Fruit fly (Drosophila melanogaster) whole organism, embryonic: ENCODE data around the gene gdl.

Experiments
- BtbVII ChIP-seq: fragments of 200-800 bp; sonication (Bioruptor generic); optimal IDR thresholded peaks from 3 replicates; lab custom pipeline; 2017; ENCODE audit warnings: missing biosample characterization, mild to moderate bottlenecking, missing genetic modification characterization
- Bteb2 ChIP-seq: fragments of 200-800 bp; sonication (Bioruptor generic); optimal IDR thresholded peaks from 2 replicates; lab custom pipeline; 2016; ENCODE audit warnings: missing biosample characterization, missing genetic modification characterization
- CG10654 ChIP-seq: fragments of 200-800 bp; sonication (Bioruptor generic); optimal IDR thresholded peaks from 2 replicates; lab custom pipeline; 2016; ENCODE audit warnings: missing biosample characterization, missing genetic modification characterization
- CG10959 ChIP-seq: fragments of 200-800 bp; sonication (Bioruptor generic); IDR thresholded peaks from 2 replicates; pipeline ENCODE4 v1.3.6; 2022; ENCODE audit warnings: missing biosample characterization, missing genetic modification characterization
- CG12071 ChIP-seq: fragments of 200-800 bp; sonication (Bioruptor generic); optimal IDR thresholded peaks from 3 replicates; lab custom pipeline; 2018; ENCODE audit warnings: missing biosample characterization, mild to moderate bottlenecking, missing genetic modification characterization
- CG12236 ChIP-seq: fragments of 200-800 bp; sonication (Bioruptor generic); optimal IDR thresholded peaks from 2 replicates; lab custom pipeline; 2016; ENCODE audit warnings: missing biosample characterization, missing genetic modification characterization
- CG12299 ChIP-seq: fragments of 200-800 bp; sonication (Bioruptor generic); optimal IDR thresholded peaks from 2 replicates; lab custom pipeline; 2018; ENCODE audit warnings: missing biosample characterization, mild to moderate bottlenecking, missing genetic modification characterization
- CG14965 ChIP-seq: fragments of 200-800 bp; sonication (Bioruptor generic); optimal IDR thresholded peaks from 2 replicates; lab custom pipeline; 2016; ENCODE audit warnings: missing biosample characterization, missing genetic modification characterization, borderline replicate concordance
- CG1603 ChIP-seq: fragments of 200-800 bp; sonication (Bioruptor generic); optimal IDR thresholded peaks from 2 replicates; lab custom pipeline; 2019; ENCODE audit warnings: missing biosample characterization, mild to moderate bottlenecking, missing genetic modification characterization, moderate library complexity
- CG16779 ChIP-seq: fragments of 200-800 bp; sonication (Bioruptor generic); IDR thresholded peaks from 2 replicates; pipeline ENCODE4 v1.3.6; 2022; ENCODE audit warnings: missing biosample characterization, missing genetic modification characterization
- CG2116 ChIP-seq: fragments of 200-800 bp; sonication (Bioruptor generic); optimal IDR thresholded peaks from 3 replicates; lab custom pipeline; 2018; ENCODE audit warnings: missing biosample characterization, mild to moderate bottlenecking, missing genetic modification characterization
- CG2712 ChIP-seq: fragments of 200-800 bp; optimal IDR thresholded peaks from 3 replicates; lab custom pipeline; 2019; ENCODE audit warnings: missing biosample characterization, mild to moderate bottlenecking, missing genetic modification characterization, moderate library complexity
- CG3065 ChIP-seq: fragments of 200-800 bp; sonication (Bioruptor generic); optimal IDR thresholded peaks from 2 replicates; lab custom pipeline; 2016; ENCODE audit warnings: missing biosample characterization, missing genetic modification characterization
- CG33213 ChIP-seq: fragments of 200-800 bp; sonication (Bioruptor generic); optimal IDR thresholded peaks from 3 replicates; lab custom pipeline; 2016; ENCODE audit warnings: missing biosample characterization, missing genetic modification characterization
- CG3407 ChIP-seq: fragments of 200-800 bp; sonication (Bioruptor generic); optimal IDR thresholded peaks from 2 replicates; lab custom pipeline; 2018; ENCODE audit warnings: missing biosample characterization, mild to moderate bottlenecking, missing genetic modification characterization
- CG34376 ChIP-seq: fragments of 200-800 bp; sonication (Bioruptor generic); optimal IDR thresholded peaks from 2 replicates; lab custom pipeline; 2018; ENCODE audit warnings: missing biosample characterization, mild to moderate bottlenecking, missing genetic modification characterization
- CG42726 ChIP-seq: fragments of 200-800 bp; sonication (Bioruptor generic); IDR thresholded peaks from 2 replicates; pipeline ENCODE4 v1.3.6; 2022; ENCODE audit warnings: missing biosample characterization, missing genetic modification characterization; ENCODE audit not compliant: partially characterized antibody
- CG8388 ChIP-seq: fragments of 200-800 bp; sonication (Bioruptor generic); optimal IDR thresholded peaks from 2 replicates; lab custom pipeline; 2019; ENCODE audit warnings: missing biosample characterization, mild to moderate bottlenecking, missing genetic modification characterization, moderate library complexity
- CG9727 ChIP-seq: fragments of 200-800 bp; sonication (Bioruptor generic); optimal IDR thresholded peaks from 3 replicates; lab custom pipeline; 2017; ENCODE audit warnings: missing biosample characterization, mild to moderate bottlenecking, missing genetic modification characterization
- Deaf1 ChIP-seq: fragments of 200-800 bp; optimal IDR thresholded peaks from 3 replicates; lab custom pipeline; 2019; ENCODE audit warnings: missing biosample characterization, mild to moderate bottlenecking, missing genetic modification characterization, moderate library complexity
- Gsc ChIP-seq: fragments of 200-800 bp; sonication (Bioruptor generic); IDR thresholded peaks from 2 replicates; pipeline ENCODE4 v1.3.6; 2022; ENCODE audit warnings: missing biosample characterization, missing genetic modification characterization
- Lhr ChIP-seq: fragments of 200-800 bp; sonication (Bioruptor generic); optimal IDR thresholded peaks from 3 replicates; lab custom pipeline; 2017; ENCODE audit warnings: mild to moderate bottlenecking, missing biosample characterization, missing genetic modification reagents, missing genetic modification characterization
- Nf-YA ChIP-seq: fragments of 200-800 bp; sonication (Bioruptor generic); IDR thresholded peaks from 2 replicates; pipeline ENCODE4 v1.3.6; 2022; ENCODE audit warnings: missing biosample characterization, missing genetic modification characterization
- Opbp ChIP-seq: fragments of 200-800 bp; sonication (Bioruptor generic); IDR thresholded peaks from 3 replicates; pipeline ENCODE4 v1.3.6; 2022; ENCODE audit warnings: missing biosample characterization, missing genetic modification characterization; ENCODE audit not compliant: partially characterized antibody
- Ravus ChIP-seq: fragments of 200-800 bp; sonication (Bioruptor generic); IDR thresholded peaks from 2 replicates; pipeline ENCODE4 v1.3.6; 2022; ENCODE audit warnings: missing biosample characterization, missing genetic modification characterization
- Trl ChIP-seq, 3 experiments: fragments of >200 bp in 2 of 3; fragments of 200-800 bp in 1 of 3; sonication (Bioruptor generic) in 1 of 3; optimal IDR thresholded peaks; 2 replicates in 1 of 3; 3 replicates in 2 of 3; lab custom pipeline; 2016 to 2017; ENCODE audit warnings: missing biosample characterization in 1 of 3, missing genetic modification characterization in 1 of 3
- ab ChIP-seq: fragments of 200-800 bp; sonication (Bioruptor generic); optimal IDR thresholded peaks from 2 replicates; lab custom pipeline; 2016; ENCODE audit warnings: missing biosample characterization, missing genetic modification characterization
- chif ChIP-seq, 2 experiments: fragments of 200-800 bp; sonication (Bioruptor generic); optimal IDR thresholded peaks; 3 replicates each; lab custom pipeline; 2016; ENCODE audit warnings: missing biosample characterization in 2 of 2, missing genetic modification characterization in 2 of 2
- chm ChIP-seq: fragments of 200-800 bp; sonication (Bioruptor generic); IDR thresholded peaks from 2 replicates; pipeline ENCODE4 v1.3.6; 2022; ENCODE audit warnings: missing biosample characterization, missing genetic modification characterization
- corto ChIP-seq: fragments of 200-800 bp; sonication (Bioruptor generic); optimal IDR thresholded peaks from 2 replicates; lab custom pipeline; 2016; ENCODE audit warnings: missing biosample characterization, mild to moderate bottlenecking, missing genetic modification characterization, moderate library complexity
- croc ChIP-seq: fragments of 200-800 bp; sonication (Bioruptor generic); conservative IDR thresholded peaks from 3 replicates; pipeline ENCODE4 v1.3.6; 2022; ENCODE audit warnings: missing biosample characterization, missing genetic modification characterization
- exex ChIP-seq: fragments of 200-800 bp; sonication (Bioruptor generic); optimal IDR thresholded peaks from 4 replicates; lab custom pipeline; 2018; ENCODE audit warnings: missing biosample characterization, mild to moderate bottlenecking, missing genetic modification characterization, moderate library complexity
- fd96Cb ChIP-seq: fragments of 200-800 bp; sonication (Bioruptor generic); optimal IDR thresholded peaks from 2 replicates; lab custom pipeline; 2018; ENCODE audit warnings: missing biosample characterization, mild to moderate bottlenecking, missing genetic modification characterization, moderate library complexity
- h ChIP-seq: fragments of >200 bp; optimal IDR thresholded peaks from 2 replicates; lab custom pipeline; 2017
- jigr1 ChIP-seq: fragments of 200-800 bp; sonication (Bioruptor generic); IDR thresholded peaks from 3 replicates; pipeline ENCODE4 v1.3.6; 2022; ENCODE audit warnings: missing biosample characterization, missing genetic modification characterization
- knrl ChIP-seq: fragments of 200-800 bp; sonication (Bioruptor generic); IDR thresholded peaks from 3 replicates; pipeline ENCODE4 v1.3.6; 2022; ENCODE audit warnings: missing biosample characterization, missing genetic modification characterization; ENCODE audit not compliant: partially characterized antibody
- lilli ChIP-seq: fragments of 200-800 bp; sonication (Bioruptor generic); optimal IDR thresholded peaks from 3 replicates; lab custom pipeline; 2016; ENCODE audit warnings: missing biosample characterization, missing genetic modification characterization
- mam ChIP-seq: fragments of 200-800 bp; sonication (Bioruptor generic); optimal IDR thresholded peaks from 3 replicates; lab custom pipeline; 2016; ENCODE audit warnings: missing biosample characterization, missing genetic modification characterization
- pnt ChIP-seq: fragments of 200-800 bp; sonication (Bioruptor generic); optimal IDR thresholded peaks from 3 replicates; lab custom pipeline; 2016; ENCODE audit warnings: missing biosample characterization, missing genetic modification characterization
- pros ChIP-seq: fragments of 200-800 bp; sonication (Bioruptor generic); optimal IDR thresholded peaks from 3 replicates; lab custom pipeline; 2019; ENCODE audit warnings: missing biosample characterization, mild to moderate bottlenecking, missing genetic modification characterization, moderate library complexity
- sim ChIP-seq: fragments of 200-800 bp; sonication (Bioruptor generic); IDR thresholded peaks from 2 replicates; pipeline ENCODE4 v1.3.6; 2022; ENCODE audit warnings: missing biosample characterization, missing genetic modification characterization
- sr ChIP-seq: fragments of 200-800 bp; sonication (Bioruptor generic); IDR thresholded peaks from 3 replicates; pipeline ENCODE4 v1.3.6; 2022; ENCODE audit warnings: missing biosample characterization, missing genetic modification characterization
- sug ChIP-seq: fragments of 200-800 bp; optimal IDR thresholded peaks from 2 replicates; lab custom pipeline; 2019; ENCODE audit warnings: missing biosample characterization, mild to moderate bottlenecking, missing genetic modification characterization, moderate library complexity
- vfl ChIP-seq: fragments of 200-800 bp; sonication (Bioruptor generic); optimal IDR thresholded peaks from 2 replicates; lab custom pipeline; 2016; ENCODE audit warnings: missing biosample characterization, missing genetic modification characterization
- vvl ChIP-seq: fragments of 200-800 bp; sonication (Bioruptor generic); IDR thresholded peaks from 2 replicates; pipeline ENCODE4 v1.3.6; 2022; ENCODE audit warnings: missing biosample characterization, missing genetic modification characterization
- zfh2 ChIP-seq: fragments of 200-800 bp; sonication (Bioruptor generic); optimal IDR thresholded peaks from 2 replicates; lab custom pipeline; 2016; ENCODE audit warnings: missing biosample characterization, missing genetic modification characterization

gdl gene

DNA sequence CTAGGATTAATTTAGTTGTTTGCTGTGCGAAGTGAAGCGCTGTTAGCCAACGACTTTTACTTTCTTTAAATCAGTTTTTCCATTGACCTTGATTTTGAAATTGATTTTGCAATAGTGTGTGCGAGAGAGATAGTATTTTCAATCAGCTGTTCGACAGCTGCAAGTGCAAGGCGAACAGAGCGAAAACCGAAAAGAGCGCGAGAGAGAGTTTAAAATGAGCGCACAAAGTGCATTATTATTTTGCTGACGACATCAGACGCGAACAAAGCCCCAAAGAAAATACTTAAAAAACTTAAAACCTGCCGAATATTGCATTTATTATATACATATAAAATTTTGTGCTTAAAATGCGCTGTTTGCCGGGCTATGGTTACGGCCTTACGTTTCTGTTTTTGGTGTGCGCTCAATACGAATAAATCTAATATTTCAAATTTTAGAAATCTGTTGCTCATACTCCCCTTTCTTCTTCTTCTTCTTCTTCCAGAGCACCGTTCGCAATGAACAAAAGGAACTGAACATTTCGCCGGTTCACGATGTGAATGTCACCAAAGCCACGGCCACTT, 2.5 kb downstream of the gdl start (continued):
- TF ChIP-seq Trl (optimal IDR thresholded peaks at IDR 0.05; lab: Kevin White, UChicago) (peak; percentile 10 to 68), Trl (GFP tag; optimal IDR thresholded peaks at IDR 0.05; lab: Kevin White, UChicago) (no peak), corto (GFP tag; lab: Kevin White, UChicago) (peak; percentile 50), CG33213 (no peak)

DNA sequence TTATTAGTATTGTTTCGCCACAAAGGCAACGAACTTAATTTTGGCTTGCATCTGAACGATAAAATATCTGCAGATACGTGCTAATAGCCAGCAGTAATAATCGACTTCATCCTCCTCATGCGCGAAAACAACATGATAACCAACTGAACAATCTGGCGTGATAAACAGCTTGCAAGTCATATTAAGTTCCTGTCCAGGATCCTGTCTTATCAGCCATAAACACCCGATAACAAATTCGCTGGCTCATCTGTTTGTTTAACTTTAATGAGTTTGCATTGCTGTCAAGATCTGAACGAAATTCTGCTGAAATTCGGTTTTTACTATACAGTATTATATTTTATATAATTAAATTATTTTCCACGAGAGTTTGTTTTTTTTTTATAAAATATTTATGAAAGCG, 4.0 kb downstream of the gdl start:
- TF ChIP-seq CG42726 (GFP tag; lab: Robert Waterston, UW) (no peak), h (no peak), CG16779 (no peak), Lhr (GFP tag; lab: Kevin White, UChicago) (no peak), chif (GFP tag; optimal IDR thresholded peaks at IDR 0.05; lab: Kevin White, UChicago) (no peak), Opbp (GFP tag; lab: Robert Waterston, UW) (no peak), Gsc (GFP tag; lab: Robert Waterston, UW) (no peak), CG2116 (GFP tag; lab: Kevin White, UChicago) (no peak), BtbVII (no peak), CG10959 (GFP tag; lab: Robert Waterston, UW) (no peak), CG9727 (GFP tag; lab: Kevin White, UChicago) (no peak), Bteb2 (GFP tag; lab: Kevin White, UChicago) (no peak), chm (no peak), CG2712 (tag; lab: Kevin White, UChicago) (no peak)
- TF ChIP-seq, all 482 proteins: peak for 0

- TF ChIP-seq CG3407 (GFP tag; lab: Kevin White, UChicago) = no peak
- peak; percentile 49 for TF ChIP-seq exex (tag; lab: Kevin White, UChicago)
Measured at dm6 chr3L:15513726-15514125, 4.5 kb downstream of the gdl start.

- TF ChIP-seq pros (no peak), croc (GFP tag; lab: Robert Waterston, UW) (no peak), CG16779 (no peak), CG33213 (no peak), knrl (GFP tag; lab: Robert Waterston, UW) (no peak), sr (GFP tag; lab: Robert Waterston, UW) (no peak), CG14965 (GFP tag; lab: Kevin White, UChicago) (no peak), jigr1 (GFP tag; lab: Robert Waterston, UW) (no peak), lilli (no peak), CG12299 (tag; lab: Kevin White, UChicago) (no peak), fd96Cb (tag; lab: Kevin White, UChicago) (no peak), Nf-YA (GFP tag; lab: Robert Waterston, UW) (no peak), ab (GFP tag; lab: Kevin White, UChicago) (no peak), Ravus (no peak), sug (tag; lab: Kevin White, UChicago) (peak; percentile 66), Deaf1 (tag; lab: Kevin White, UChicago) (no peak), vfl (no peak), zfh2 (GFP tag; lab: Kevin White, UChicago) (no peak), CG1603 (no peak), vvl (GFP tag; lab: Robert Waterston, UW) (no peak; the same call in 1 of the 2 replicates), CG10654 (no peak), CG34376 (peak; percentile 48), mam (GFP tag; lab: Kevin White, UChicago) (no peak), Trl (optimal IDR thresholded peaks at IDR 0.05; lab: Kevin White, UChicago) (peak; percentile 94 to 97), Trl (GFP tag; optimal IDR thresholded peaks at IDR 0.05; lab: Kevin White, UChicago) (peak; percentile 17), CG3065 (GFP tag; lab: Kevin White, UChicago) (no peak), CG12236 (GFP tag; lab: Kevin White, UChicago) (no peak), sim (GFP tag; lab: Robert Waterston, UW) (no peak), pnt (GFP tag; lab: Kevin White, UChicago) (no peak), CG8388 (no peak), CG12071 (GFP tag; lab: Kevin White, UChicago) (peak; percentile 23)
Measured at dm6 chr3L:15514405-15514804, 5.2 kb downstream of the gdl start.
